Fruit fly (Drosophila melanogaster) whole organism, prepupa: ENCODE results near the gene BHD.

Source experiments
- Met ChIP-seq: fragments of 200-800 bp; sonication (Bioruptor generic); optimal IDR thresholded peaks from 3 replicates; lab custom pipeline; 2016; ENCODE audit warnings: missing biosample characterization, missing genetic modification characterization
- fd59A ChIP-seq: fragments of 200-800 bp; sonication (Bioruptor generic); optimal IDR thresholded peaks from 2 replicates; lab custom pipeline; 2017; ENCODE audit warnings: missing biosample characterization, mild to moderate bottlenecking, missing genetic modification characterization, missing genetic modification reagents

BHD gene

DNA sequence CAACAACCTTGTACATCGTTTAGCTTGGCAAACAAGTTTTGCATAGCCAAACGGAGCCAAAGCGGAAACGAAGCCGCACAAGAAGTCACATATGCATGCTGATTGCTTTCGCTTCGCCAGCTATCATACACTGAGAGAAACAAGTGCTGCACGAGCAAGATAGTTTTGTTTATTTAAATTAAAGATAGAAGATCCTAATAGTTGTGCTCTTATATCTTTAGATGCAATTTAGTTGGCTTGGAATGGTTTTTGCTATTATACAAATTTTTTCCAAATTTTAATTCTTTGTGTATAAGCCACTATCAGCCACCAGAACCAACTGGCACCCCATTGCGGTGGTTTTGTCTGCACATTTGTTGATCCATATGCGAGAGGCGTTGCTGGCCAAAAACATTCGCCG is 45.2 kb downstream of the BHD start (continued):
- TF ChIP-seq Met (no peak), fd59A (GFP tag; lab: Kevin White, UChicago) (no peak)
